Fruit fly (Drosophila melanogaster) whole organism, embryonic: ENCODE measurements around the gene Mkk4.

ENCODE experiments used
- ATbp ChIP-seq: fragments of 200-800 bp; sonication (Bioruptor generic); optimal IDR thresholded peaks from 2 replicates; lab custom pipeline; 2017; ENCODE audit warnings: missing biosample characterization, mild to moderate bottlenecking, missing genetic modification characterization, missing genetic modification reagents
- Antp ChIP-seq: fragments of 200-800 bp; sonication (Bioruptor generic); optimal IDR thresholded peaks from 3 replicates; lab custom pipeline; 2016; ENCODE audit warnings: missing biosample characterization, missing genetic modification characterization
- B-H1 ChIP-seq: fragments of 200-800 bp; sonication (Bioruptor generic); IDR thresholded peaks from 3 replicates; pipeline ENCODE4 v1.3.6; 2022; ENCODE audit warnings: missing biosample characterization, missing genetic modification characterization
- Bgb ChIP-seq: fragments of 200-800 bp; sonication (Bioruptor generic); IDR thresholded peaks from 2 replicates; pipeline ENCODE4 v1.3.6; 2022; ENCODE audit warnings: missing biosample characterization, missing genetic modification characterization; ENCODE audit not compliant: partially characterized antibody
- CG10462 ChIP-seq: fragments of 200-800 bp; sonication (Bioruptor generic); optimal IDR thresholded peaks from 2 replicates; lab custom pipeline; 2016; ENCODE audit warnings: missing biosample characterization, missing genetic modification characterization
- CG11504 ChIP-seq: fragments of 200-800 bp; sonication (Bioruptor generic); optimal IDR thresholded peaks from 3 replicates; lab custom pipeline; 2019; ENCODE audit warnings: missing biosample characterization, mild to moderate bottlenecking, missing genetic modification characterization, moderate library complexity
- CG14710 ChIP-seq: fragments of 200-800 bp; sonication (Bioruptor generic); optimal IDR thresholded peaks from 3 replicates; lab custom pipeline; 2019; ENCODE audit warnings: missing biosample characterization, mild to moderate bottlenecking, missing genetic modification characterization, moderate library complexity
- CG15514 ChIP-seq: fragments of 200-800 bp; sonication (Bioruptor generic); optimal IDR thresholded peaks from 3 replicates; lab custom pipeline; 2017; ENCODE audit warnings: missing biosample characterization, missing genetic modification characterization, mild to moderate bottlenecking, moderate library complexity, missing genetic modification reagents
- CG2712 ChIP-seq: fragments of 200-800 bp; optimal IDR thresholded peaks from 3 replicates; lab custom pipeline; 2019; ENCODE audit warnings: missing biosample characterization, mild to moderate bottlenecking, missing genetic modification characterization, moderate library complexity
- CG32772 ChIP-seq: fragments of 200-800 bp; sonication (Bioruptor generic); IDR thresholded peaks from 2 replicates; pipeline ENCODE4 v1.3.6; 2022; ENCODE audit warnings: missing biosample characterization, missing genetic modification characterization
- CG34376 ChIP-seq: fragments of 200-800 bp; sonication (Bioruptor generic); optimal IDR thresholded peaks from 2 replicates; lab custom pipeline; 2018; ENCODE audit warnings: missing biosample characterization, mild to moderate bottlenecking, missing genetic modification characterization
- CG4360 ChIP-seq: fragments of 200-800 bp; sonication (Bioruptor generic); IDR thresholded peaks from 2 replicates; pipeline ENCODE4 v1.3.6; 2022; ENCODE audit warnings: missing biosample characterization, missing genetic modification characterization
- CG4730 ChIP-seq: fragments of 200-800 bp; sonication (Bioruptor generic); IDR thresholded peaks from 2 replicates; pipeline ENCODE4 v1.3.6; 2022; ENCODE audit warnings: missing biosample characterization, missing genetic modification characterization
- CG4854 ChIP-seq: fragments of 200-800 bp; sonication (Bioruptor generic); optimal IDR thresholded peaks from 2 replicates; lab custom pipeline; 2016; ENCODE audit warnings: missing biosample characterization, missing genetic modification characterization, inconsistent platforms
- CG6791 ChIP-seq: fragments of 200-800 bp; sonication (Bioruptor generic); IDR thresholded peaks from 3 replicates; pipeline ENCODE4 v1.3.6; 2022; ENCODE audit warnings: missing biosample characterization, missing genetic modification characterization; ENCODE audit not compliant: partially characterized antibody
- CG7271 ChIP-seq: fragments of 200-800 bp; sonication (Bioruptor generic); optimal IDR thresholded peaks from 2 replicates; lab custom pipeline; 2018; ENCODE audit warnings: missing biosample characterization, mild to moderate bottlenecking, missing genetic modification characterization, moderate library complexity
- CG9609 ChIP-seq: fragments of 200-800 bp; sonication (Bioruptor generic); optimal IDR thresholded peaks from 3 replicates; lab custom pipeline; 2016; ENCODE audit warnings: missing biosample characterization, missing genetic modification characterization
- Dfd ChIP-seq, 2 experiments: fragments of >200 bp; optimal IDR thresholded peaks; 2 replicates each; lab custom pipeline; 2017; ENCODE audit warnings: missing biosample characterization in 2 of 2, missing genetic modification characterization in 2 of 2
- HHEX ChIP-seq: fragments of 200-800 bp; sonication (Bioruptor generic); optimal IDR thresholded peaks from 3 replicates; lab custom pipeline; 2017; ENCODE audit warnings: missing biosample characterization, mild to moderate bottlenecking, missing genetic modification characterization, missing genetic modification reagents
- HmgD ChIP-seq: fragments of 200-800 bp; sonication (Bioruptor generic); optimal IDR thresholded peaks from 3 replicates; lab custom pipeline; 2016; ENCODE audit warnings: missing biosample characterization, missing genetic modification characterization
- Hmr ChIP-seq: fragments of 200-800 bp; sonication (Bioruptor generic); optimal IDR thresholded peaks from 3 replicates; lab custom pipeline; 2017; ENCODE audit warnings: mild to moderate bottlenecking, missing biosample characterization, missing genetic modification reagents, missing genetic modification characterization
- Hmx ChIP-seq: fragments of 200-800 bp; sonication (Bioruptor generic); optimal IDR thresholded peaks from 2 replicates; lab custom pipeline; 2016; ENCODE audit warnings: missing biosample characterization, missing genetic modification characterization
- Hr39 ChIP-seq: fragments of >200 bp; optimal IDR thresholded peaks from 2 replicates; lab custom pipeline; 2017
- NC2β ChIP-seq: fragments of 200-800 bp; sonication (Bioruptor generic); optimal IDR thresholded peaks from 2 replicates; lab custom pipeline; 2016; ENCODE audit warnings: missing biosample characterization, missing genetic modification characterization
- Opbp ChIP-seq: fragments of 200-800 bp; sonication (Bioruptor generic); IDR thresholded peaks from 3 replicates; pipeline ENCODE4 v1.3.6; 2022; ENCODE audit warnings: missing biosample characterization, missing genetic modification characterization; ENCODE audit not compliant: partially characterized antibody
- Sin3A ChIP-seq: fragments of >200 bp; optimal IDR thresholded peaks from 2 replicates; lab custom pipeline; 2018
- Taf1 ChIP-seq: fragments of 200-800 bp; sonication (Bioruptor generic); IDR thresholded peaks from 2 replicates; pipeline ENCODE4 v1.3.6; 2022; ENCODE audit warnings: missing biosample characterization, missing genetic modification characterization
- Trl ChIP-seq, 3 experiments: fragments of >200 bp in 2 of 3; fragments of 200-800 bp in 1 of 3; sonication (Bioruptor generic) in 1 of 3; optimal IDR thresholded peaks; 2 replicates in 1 of 3; 3 replicates in 2 of 3; lab custom pipeline; 2016 to 2017; ENCODE audit warnings: missing biosample characterization in 1 of 3, missing genetic modification characterization in 1 of 3
- Vsx1 ChIP-seq: fragments of 200-800 bp; sonication (Bioruptor generic); optimal IDR thresholded peaks from 2 replicates; lab custom pipeline; 2017; ENCODE audit warnings: missing biosample characterization, mild to moderate bottlenecking, missing genetic modification characterization, missing genetic modification reagents
- al ChIP-seq: fragments of 200-800 bp; sonication (Bioruptor generic); IDR thresholded peaks from 2 replicates; pipeline ENCODE4 v1.3.6; 2022; ENCODE audit warnings: missing biosample characterization, missing genetic modification characterization
- ap ChIP-seq: fragments of 200-800 bp; sonication (Bioruptor generic); IDR thresholded peaks from 2 replicates; pipeline ENCODE4 v1.3.6; 2022; ENCODE audit warnings: missing biosample characterization, missing genetic modification characterization
- bigmax ChIP-seq: fragments of 200-800 bp; sonication (Bioruptor generic); optimal IDR thresholded peaks from 2 replicates; lab custom pipeline; 2018; ENCODE audit warnings: missing biosample characterization, mild to moderate bottlenecking, missing genetic modification characterization
- corto ChIP-seq: fragments of 200-800 bp; sonication (Bioruptor generic); optimal IDR thresholded peaks from 2 replicates; lab custom pipeline; 2016; ENCODE audit warnings: missing biosample characterization, mild to moderate bottlenecking, missing genetic modification characterization, moderate library complexity
- crc ChIP-seq: fragments of 200-800 bp; sonication (Bioruptor generic); optimal IDR thresholded peaks from 2 replicates; lab custom pipeline; 2016; ENCODE audit warnings: missing biosample characterization, missing genetic modification characterization
- croc ChIP-seq: fragments of 200-800 bp; sonication (Bioruptor generic); conservative IDR thresholded peaks from 3 replicates; pipeline ENCODE4 v1.3.6; 2022; ENCODE audit warnings: missing biosample characterization, missing genetic modification characterization
- disco-r ChIP-seq: fragments of 200-800 bp; sonication (Bioruptor generic); optimal IDR thresholded peaks from 2 replicates; lab custom pipeline; 2016; ENCODE audit warnings: missing biosample characterization, missing genetic modification characterization
- ems ChIP-seq: fragments of 200-800 bp; sonication (Bioruptor generic); optimal IDR thresholded peaks from 3 replicates; lab custom pipeline; 2016; ENCODE audit warnings: missing biosample characterization, missing genetic modification characterization
- exex ChIP-seq: fragments of 200-800 bp; sonication (Bioruptor generic); optimal IDR thresholded peaks from 4 replicates; lab custom pipeline; 2018; ENCODE audit warnings: missing biosample characterization, mild to moderate bottlenecking, missing genetic modification characterization, moderate library complexity
- hth ChIP-seq: fragments of >200 bp; optimal IDR thresholded peaks from 2 replicates; lab custom pipeline; 2017; ENCODE audit warnings: inconsistent platforms
- inv ChIP-seq: fragments of 200-800 bp; sonication (Bioruptor generic); IDR thresholded peaks from 2 replicates; pipeline ENCODE4 v1.3.6; 2022; ENCODE audit warnings: missing biosample characterization, missing genetic modification characterization; ENCODE audit not compliant: partially characterized antibody
- jigr1 ChIP-seq: fragments of 200-800 bp; sonication (Bioruptor generic); IDR thresholded peaks from 3 replicates; pipeline ENCODE4 v1.3.6; 2022; ENCODE audit warnings: missing biosample characterization, missing genetic modification characterization
- lilli ChIP-seq: fragments of 200-800 bp; sonication (Bioruptor generic); optimal IDR thresholded peaks from 3 replicates; lab custom pipeline; 2016; ENCODE audit warnings: missing biosample characterization, missing genetic modification characterization
- mam ChIP-seq: fragments of 200-800 bp; sonication (Bioruptor generic); optimal IDR thresholded peaks from 3 replicates; lab custom pipeline; 2016; ENCODE audit warnings: missing biosample characterization, missing genetic modification characterization
- nerfin-1 ChIP-seq: fragments of 200-800 bp; sonication (Bioruptor generic); optimal IDR thresholded peaks from 3 replicates; lab custom pipeline; 2019; ENCODE audit warnings: missing biosample characterization, mild to moderate bottlenecking, missing genetic modification characterization, moderate library complexity
- nerfin-2 ChIP-seq: fragments of 200-800 bp; sonication (Bioruptor generic); IDR thresholded peaks from 2 replicates; pipeline ENCODE4 v1.3.6; 2022; ENCODE audit warnings: missing biosample characterization, missing genetic modification characterization; ENCODE audit not compliant: partially characterized antibody
- pros ChIP-seq: fragments of 200-800 bp; sonication (Bioruptor generic); optimal IDR thresholded peaks from 3 replicates; lab custom pipeline; 2019; ENCODE audit warnings: missing biosample characterization, mild to moderate bottlenecking, missing genetic modification characterization, moderate library complexity
- salm ChIP-seq: fragments of 200-800 bp; sonication (Bioruptor generic); optimal IDR thresholded peaks from 2 replicates; lab custom pipeline; 2018; ENCODE audit warnings: missing biosample characterization, mild to moderate bottlenecking, missing genetic modification characterization
- sisA ChIP-seq: fragments of 200-800 bp; sonication (Bioruptor generic); IDR thresholded peaks from 2 replicates; pipeline ENCODE4 v1.3.6; 2022; ENCODE audit warnings: missing biosample characterization, missing genetic modification characterization
- sqz ChIP-seq: fragments of 200-800 bp; sonication (Bioruptor generic); optimal IDR thresholded peaks from 3 replicates; lab custom pipeline; 2018; ENCODE audit warnings: missing biosample characterization, mild to moderate bottlenecking, missing genetic modification characterization
- twi ChIP-seq: fragments of 200-800 bp; optimal IDR thresholded peaks from 2 replicates; lab custom pipeline; 2019; ENCODE audit warnings: missing biosample characterization, mild to moderate bottlenecking, missing genetic modification characterization, moderate library complexity
- z ChIP-seq: fragments of 200-800 bp; sonication (Bioruptor generic); IDR thresholded peaks from 3 replicates; pipeline ENCODE4 v1.3.6; 2022; ENCODE audit warnings: missing biosample characterization, missing genetic modification characterization

Mkk4 gene

DNA sequence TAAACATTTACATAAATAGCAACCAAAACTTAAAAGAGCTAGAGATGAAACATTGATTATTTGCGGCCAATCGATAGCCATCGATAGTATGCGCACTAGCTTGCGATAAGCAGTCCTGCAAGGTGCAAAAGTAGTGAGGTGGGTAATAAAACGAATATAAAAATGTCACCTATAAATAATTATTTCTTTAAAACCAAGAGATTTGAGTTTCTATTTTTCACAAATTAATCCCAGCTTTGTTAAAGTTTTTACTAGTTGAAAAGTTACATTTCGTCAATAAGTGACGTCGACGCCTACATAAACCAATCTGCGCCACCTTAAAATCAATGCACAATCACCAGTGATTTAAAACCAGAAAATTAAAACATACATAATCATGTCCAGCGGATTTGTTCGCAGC lies at the start of gene Mkk4, which contains the start of gene SLIRP2 (continued):
- TF ChIP-seq CG14710 (tag; lab: Kevin White, UChicago) (peak; percentile 98), disco-r (GFP tag; lab: Kevin White, UChicago) (peak; percentile 98), CG4730 (GFP tag; lab: Robert Waterston, UW) (peak; percentile 99), twi (tag; lab: Kevin White, UChicago) (peak; percentile 98), NC2β (peak; percentile 98), nerfin-2 (peak; percentile 77), CG2712 (tag; lab: Kevin White, UChicago) (peak; percentile 99), ems (GFP tag; lab: Kevin White, UChicago) (peak; percentile 97), CG4360 (GFP tag; lab: Robert Waterston, UW) (peak; percentile 90), al (GFP tag; lab: Robert Waterston, UW) (peak; percentile 98), bigmax (GFP tag; lab: Kevin White, UChicago) (peak; percentile 72), z (GFP tag; lab: Robert Waterston, UW) (peak; percentile 78; the same call in 2 of the 3 replicates), HHEX (peak; percentile 98), CG10462 (GFP tag; lab: Kevin White, UChicago) (peak; percentile 98), lilli (GFP tag; lab: Kevin White, UChicago) (peak; percentile 100), sisA (peak; percentile 99), Hmr (GFP tag; lab: Kevin White, UChicago) (peak; percentile 98), exex (tag; lab: Kevin White, UChicago) (peak; percentile 92), CG7271 (tag; lab: Kevin White, UChicago) (peak; percentile 97), CG34376 (GFP tag; lab: Kevin White, UChicago) (peak; percentile 98), ATbp (GFP tag; lab: Kevin White, UChicago) (peak; percentile 97), CG6791 (GFP tag; lab: Robert Waterston, UW) (peak; percentile 84), salm (tag; lab: Kevin White, UChicago) (peak; percentile 97), CG32772 (GFP tag; lab: Robert Waterston, UW) (peak; percentile 99), ap (peak; percentile 98), Sin3A (lab: Kevin White, UChicago) (peak; percentile 86), jigr1 (peak; percentile 97), HmgD (peak; percentile 98), B-H1 (GFP tag; lab: Robert Waterston, UW) (peak; percentile 98), Vsx1 (peak; percentile 95), CG11504 (tag; lab: Kevin White, UChicago) (peak; percentile 98), hth (lab: Kevin White, UChicago) (no peak), CG4854 (GFP tag; lab: Kevin White, UChicago) (peak; percentile 98), Antp (GFP tag; lab: Kevin White, UChicago) (peak; percentile 99), inv (GFP tag; lab: Robert Waterston, UW) (peak; percentile 80), CG15514 (GFP tag; lab: Kevin White, UChicago) (peak; percentile 95), Hr39 (lab: Kevin White, UChicago) (no peak), Hmx (GFP tag; lab: Kevin White, UChicago) (peak; percentile 98), Trl (optimal IDR thresholded peaks at IDR 0.05; lab: Kevin White, UChicago) (no peak), Trl (GFP tag; optimal IDR thresholded peaks at IDR 0.05; lab: Kevin White, UChicago) (peak; percentile 99), sqz (peak; percentile 96), Bgb (peak; percentile 86), Taf1 (GFP tag; lab: Robert Waterston, UW) (peak; percentile 98), Opbp (GFP tag; lab: Robert Waterston, UW) (peak; percentile 82), croc (GFP tag; lab: Robert Waterston, UW) (peak; percentile 98), nerfin-1 (tag; lab: Kevin White, UChicago) (peak; percentile 97), crc (GFP tag; lab: Kevin White, UChicago) (peak; percentile 95), CG9609 (GFP tag; lab: Kevin White, UChicago) (peak; percentile 99), Dfd (GFP tag; optimal IDR thresholded peaks at IDR 0.05; lab: Kevin White, UChicago) (peak in 1 of 2 experiments; percentile 49), corto (peak; percentile 95), mam (GFP tag; lab: Kevin White, UChicago) (peak; percentile 99), pros (peak; percentile 73)
